Fruit fly (Drosophila melanogaster) whole organism, embryonic: ENCODE results near the gene dlp.

ENCODE experiments used
- Abd-B ChIP-seq: fragments of 200-800 bp; sonication (Bioruptor generic); optimal IDR thresholded peaks from 2 replicates; lab custom pipeline; 2018; ENCODE audit warnings: missing biosample characterization, mild to moderate bottlenecking, missing genetic modification characterization, moderate library complexity
- Antp ChIP-seq: fragments of 200-800 bp; sonication (Bioruptor generic); optimal IDR thresholded peaks from 3 replicates; lab custom pipeline; 2016; ENCODE audit warnings: missing biosample characterization, missing genetic modification characterization
- Bdp1 ChIP-seq: fragments of 200-800 bp; sonication (Bioruptor generic); optimal IDR thresholded peaks from 3 replicates; lab custom pipeline; 2016; ENCODE audit warnings: missing biosample characterization, missing genetic modification characterization
- CG10209 ChIP-seq: fragments of 200-800 bp; sonication (Bioruptor generic); optimal IDR thresholded peaks from 3 replicates; lab custom pipeline; 2017; ENCODE audit warnings: missing biosample characterization, mild to moderate bottlenecking, missing genetic modification characterization, missing genetic modification reagents
- CG10543 ChIP-seq: fragments of 200-800 bp; sonication (Bioruptor generic); optimal IDR thresholded peaks from 3 replicates; lab custom pipeline; 2017; ENCODE audit warnings: missing biosample characterization, mild to moderate bottlenecking, missing genetic modification characterization, moderate library complexity
- CG11560 ChIP-seq: fragments of 200-800 bp; sonication (Bioruptor generic); IDR thresholded peaks from 3 replicates; pipeline ENCODE4 v1.3.6; 2022; ENCODE audit warnings: missing biosample characterization, missing genetic modification characterization
- CG11723 ChIP-seq: fragments of 200-800 bp; sonication (Bioruptor generic); optimal IDR thresholded peaks from 2 replicates; lab custom pipeline; 2017; ENCODE audit warnings: missing biosample characterization, mild to moderate bottlenecking, missing genetic modification characterization
- CG12299 ChIP-seq: fragments of 200-800 bp; sonication (Bioruptor generic); optimal IDR thresholded peaks from 2 replicates; lab custom pipeline; 2018; ENCODE audit warnings: missing biosample characterization, mild to moderate bottlenecking, missing genetic modification characterization
- CG1647 ChIP-seq: fragments of 200-800 bp; sonication (Bioruptor generic); optimal IDR thresholded peaks from 3 replicates; lab custom pipeline; 2016; ENCODE audit warnings: missing biosample characterization, missing genetic modification characterization
- CG17568 ChIP-seq: fragments of 200-800 bp; sonication (Bioruptor generic); optimal IDR thresholded peaks from 2 replicates; lab custom pipeline; 2018; ENCODE audit warnings: missing biosample characterization, mild to moderate bottlenecking, missing genetic modification characterization, moderate library complexity
- CG1832 ChIP-seq: fragments of 200-800 bp; sonication (Bioruptor generic); optimal IDR thresholded peaks from 2 replicates; lab custom pipeline; 2017; ENCODE audit warnings: missing biosample characterization, mild to moderate bottlenecking, missing genetic modification characterization, inconsistent platforms
- CG2199 ChIP-seq: fragments of 200-800 bp; sonication (Bioruptor generic); IDR thresholded peaks from 3 replicates; pipeline ENCODE4 v1.3.6; 2022; ENCODE audit warnings: missing biosample characterization, missing genetic modification characterization
- CG4730 ChIP-seq: fragments of 200-800 bp; sonication (Bioruptor generic); IDR thresholded peaks from 2 replicates; pipeline ENCODE4 v1.3.6; 2022; ENCODE audit warnings: missing biosample characterization, missing genetic modification characterization
- CG5953 ChIP-seq: fragments of 200-800 bp; sonication (Bioruptor generic); IDR thresholded peaks from 2 replicates; pipeline ENCODE4 v1.3.6; 2022; ENCODE audit warnings: missing biosample characterization, missing genetic modification characterization
- CG6175 ChIP-seq: fragments of 200-800 bp; sonication (Bioruptor generic); IDR thresholded peaks from 3 replicates; pipeline ENCODE4 v1.3.6; 2022; ENCODE audit warnings: missing biosample characterization, missing genetic modification characterization
- CG6683 ChIP-seq: fragments of 200-800 bp; sonication (Bioruptor generic); optimal IDR thresholded peaks from 2 replicates; lab custom pipeline; 2017; ENCODE audit warnings: missing biosample characterization, mild to moderate bottlenecking, missing genetic modification characterization, missing genetic modification reagents
- CG6765 ChIP-seq: fragments of 200-800 bp; sonication (Bioruptor generic); optimal IDR thresholded peaks from 3 replicates; lab custom pipeline; 2017; ENCODE audit warnings: missing biosample characterization, mild to moderate bottlenecking, missing genetic modification characterization
- CG6791 ChIP-seq: fragments of 200-800 bp; sonication (Bioruptor generic); IDR thresholded peaks from 3 replicates; pipeline ENCODE4 v1.3.6; 2022; ENCODE audit warnings: missing biosample characterization, missing genetic modification characterization; ENCODE audit not compliant: partially characterized antibody
- Drgx ChIP-seq: fragments of 200-800 bp; sonication (Bioruptor generic); IDR thresholded peaks from 2 replicates; pipeline ENCODE4 v1.3.6; 2022; ENCODE audit warnings: missing biosample characterization, missing genetic modification characterization
- E2f2 ChIP-seq: fragments of 200-800 bp; sonication (Bioruptor generic); IDR thresholded peaks from 2 replicates; pipeline ENCODE4 v1.3.6; 2022; ENCODE audit warnings: missing biosample characterization, missing genetic modification characterization
- GATAe ChIP-seq: fragments of 200-800 bp; sonication (Bioruptor generic); conservative IDR thresholded peaks from 2 replicates; pipeline ENCODE4 v1.3.6; 2022; ENCODE audit warnings: missing biosample characterization, missing genetic modification characterization
- HLH3B ChIP-seq: fragments of 200-800 bp; sonication (Bioruptor generic); IDR thresholded peaks from 2 replicates; pipeline ENCODE4 v1.3.6; 2022; ENCODE audit warnings: missing biosample characterization, missing genetic modification characterization
- HmgD ChIP-seq: fragments of 200-800 bp; sonication (Bioruptor generic); optimal IDR thresholded peaks from 3 replicates; lab custom pipeline; 2016; ENCODE audit warnings: missing biosample characterization, missing genetic modification characterization
- Hmr ChIP-seq: fragments of 200-800 bp; sonication (Bioruptor generic); optimal IDR thresholded peaks from 3 replicates; lab custom pipeline; 2017; ENCODE audit warnings: mild to moderate bottlenecking, missing biosample characterization, missing genetic modification reagents, missing genetic modification characterization
- NfI ChIP-seq: fragments of 200-800 bp; sonication (Bioruptor generic); optimal IDR thresholded peaks from 3 replicates; lab custom pipeline; 2018; ENCODE audit warnings: missing biosample characterization, mild to moderate bottlenecking, missing genetic modification characterization, moderate library complexity
- Optix ChIP-seq: fragments of 200-800 bp; sonication (Bioruptor generic); IDR thresholded peaks from 3 replicates; pipeline ENCODE4 v1.3.6; 2022; ENCODE audit warnings: missing biosample characterization, missing genetic modification characterization
- Six4 ChIP-seq: fragments of 200-800 bp; sonication (Bioruptor generic); optimal IDR thresholded peaks from 2 replicates; lab custom pipeline; 2016; ENCODE audit warnings: missing biosample characterization, missing genetic modification characterization
- amos ChIP-seq: fragments of 200-800 bp; sonication (Bioruptor generic); IDR thresholded peaks from 2 replicates; pipeline ENCODE4 v1.3.6; 2022; ENCODE audit warnings: missing biosample characterization, missing genetic modification characterization; ENCODE audit not compliant: partially characterized antibody
- danr ChIP-seq: fragments of 200-800 bp; sonication (Bioruptor generic); IDR thresholded peaks from 2 replicates; pipeline ENCODE4 v1.3.6; 2022; ENCODE audit warnings: missing biosample characterization, missing genetic modification characterization
- fd96Cb ChIP-seq: fragments of 200-800 bp; sonication (Bioruptor generic); optimal IDR thresholded peaks from 2 replicates; lab custom pipeline; 2018; ENCODE audit warnings: missing biosample characterization, mild to moderate bottlenecking, missing genetic modification characterization, moderate library complexity
- hkb ChIP-seq, 2 experiments: fragments of 200-800 bp in 1 of 2; fragments of >200 bp in 1 of 2; sonication (Bioruptor generic) in 1 of 2; IDR thresholded peaks in 1 of 2; optimal IDR thresholded peaks in 1 of 2; 2 replicates each; pipeline versions ENCODE4 v1.3.6 to Lab custom; 2017 to 2022; ENCODE audit warnings: missing biosample characterization in 1 of 2, missing genetic modification characterization in 1 of 2
- hth ChIP-seq: fragments of >200 bp; optimal IDR thresholded peaks from 2 replicates; lab custom pipeline; 2017; ENCODE audit warnings: inconsistent platforms
- jigr1 ChIP-seq: fragments of 200-800 bp; sonication (Bioruptor generic); IDR thresholded peaks from 3 replicates; pipeline ENCODE4 v1.3.6; 2022; ENCODE audit warnings: missing biosample characterization, missing genetic modification characterization
- knrl ChIP-seq: fragments of 200-800 bp; sonication (Bioruptor generic); IDR thresholded peaks from 3 replicates; pipeline ENCODE4 v1.3.6; 2022; ENCODE audit warnings: missing biosample characterization, missing genetic modification characterization; ENCODE audit not compliant: partially characterized antibody
- oc ChIP-seq: fragments of 200-800 bp; sonication (Bioruptor generic); optimal IDR thresholded peaks from 2 replicates; lab custom pipeline; 2018; ENCODE audit warnings: missing biosample characterization, mild to moderate bottlenecking, missing genetic modification characterization, moderate library complexity
- pros ChIP-seq: fragments of 200-800 bp; sonication (Bioruptor generic); optimal IDR thresholded peaks from 3 replicates; lab custom pipeline; 2019; ENCODE audit warnings: missing biosample characterization, mild to moderate bottlenecking, missing genetic modification characterization, moderate library complexity
- repo ChIP-seq: fragments of 200-800 bp; sonication (Bioruptor generic); optimal IDR thresholded peaks from 2 replicates; lab custom pipeline; 2016; ENCODE audit warnings: missing biosample characterization, missing genetic modification characterization
- run ChIP-seq: fragments of 200-800 bp; sonication (Bioruptor generic); optimal IDR thresholded peaks from 3 replicates; lab custom pipeline; 2018; ENCODE audit warnings: missing biosample characterization, mild to moderate bottlenecking, missing genetic modification characterization
- scrt ChIP-seq: fragments of 200-800 bp; sonication (Bioruptor generic); optimal IDR thresholded peaks from 2 replicates; lab custom pipeline; 2018; ENCODE audit warnings: missing biosample characterization, mild to moderate bottlenecking, missing genetic modification characterization, moderate library complexity
- seq ChIP-seq: fragments of 200-800 bp; sonication (Bioruptor generic); IDR thresholded peaks from 2 replicates; pipeline ENCODE4 v1.3.6; 2022; ENCODE audit warnings: missing biosample characterization, missing genetic modification characterization
- sqz ChIP-seq: fragments of 200-800 bp; sonication (Bioruptor generic); optimal IDR thresholded peaks from 3 replicates; lab custom pipeline; 2018; ENCODE audit warnings: missing biosample characterization, mild to moderate bottlenecking, missing genetic modification characterization
- sr ChIP-seq: fragments of 200-800 bp; sonication (Bioruptor generic); IDR thresholded peaks from 3 replicates; pipeline ENCODE4 v1.3.6; 2022; ENCODE audit warnings: missing biosample characterization, missing genetic modification characterization
- sug ChIP-seq: fragments of 200-800 bp; optimal IDR thresholded peaks from 2 replicates; lab custom pipeline; 2019; ENCODE audit warnings: missing biosample characterization, mild to moderate bottlenecking, missing genetic modification characterization, moderate library complexity
- tin ChIP-seq: fragments of 200-800 bp; sonication (Bioruptor generic); optimal IDR thresholded peaks from 3 replicates; lab custom pipeline; 2016; ENCODE audit warnings: missing biosample characterization, missing genetic modification characterization
- tna ChIP-seq: fragments of 200-800 bp; sonication (Bioruptor generic); IDR thresholded peaks from 2 replicates; pipeline ENCODE4 v1.3.6; 2022; ENCODE audit warnings: missing biosample characterization, missing genetic modification characterization; ENCODE audit not compliant: partially characterized antibody
- twi ChIP-seq: fragments of 200-800 bp; optimal IDR thresholded peaks from 2 replicates; lab custom pipeline; 2019; ENCODE audit warnings: missing biosample characterization, mild to moderate bottlenecking, missing genetic modification characterization, moderate library complexity
- usp ChIP-seq: fragments of >200 bp; optimal IDR thresholded peaks from 2 replicates; lab custom pipeline; 2017; ENCODE audit warnings: missing biosample characterization, missing genetic modification characterization
- vfl ChIP-seq: fragments of 200-800 bp; sonication (Bioruptor generic); optimal IDR thresholded peaks from 2 replicates; lab custom pipeline; 2016; ENCODE audit warnings: missing biosample characterization, missing genetic modification characterization
- vvl ChIP-seq: fragments of 200-800 bp; sonication (Bioruptor generic); IDR thresholded peaks from 2 replicates; pipeline ENCODE4 v1.3.6; 2022; ENCODE audit warnings: missing biosample characterization, missing genetic modification characterization
- zf30C ChIP-seq: fragments of 200-800 bp; sonication (Bioruptor generic); optimal IDR thresholded peaks from 3 replicates; lab custom pipeline; 2018; ENCODE audit warnings: missing biosample characterization, mild to moderate bottlenecking, missing genetic modification characterization

Gene dlp

DNA sequence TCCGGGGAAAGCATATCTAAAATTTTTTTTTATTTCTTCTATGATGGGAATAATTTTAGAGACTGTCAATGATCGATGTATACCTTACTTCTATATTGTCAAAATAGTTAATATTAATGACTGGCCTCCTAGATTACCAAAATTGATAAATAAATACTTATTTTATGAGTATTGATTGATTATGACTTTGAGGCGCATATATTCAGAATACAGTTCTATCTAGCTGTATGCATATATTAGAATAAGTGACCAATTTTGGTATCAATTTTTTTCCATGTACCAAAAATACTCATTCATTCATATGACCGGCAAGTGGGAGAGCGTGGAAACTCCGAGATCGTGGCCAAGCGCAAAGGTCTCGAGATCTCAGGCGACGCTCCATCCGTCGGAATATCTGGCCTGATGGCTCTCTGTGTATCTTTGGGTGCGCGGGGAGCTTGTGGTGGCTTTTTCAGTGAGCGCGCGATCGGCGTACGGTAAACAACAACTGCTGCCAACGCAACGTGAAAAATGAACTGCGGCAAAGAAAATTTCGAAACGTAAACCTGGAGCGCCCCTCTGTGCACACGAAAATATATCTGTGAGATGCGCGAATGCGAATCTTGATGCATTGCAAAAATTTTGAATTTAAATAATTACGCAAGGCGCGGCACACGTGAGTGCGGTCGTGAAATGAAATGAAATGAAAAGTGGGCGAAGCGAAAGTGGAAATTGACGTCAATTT is 40.1 kb downstream of the dlp start, which contains the start of the genes CG43121 and ome:
Gene CG43121 (minus strand): TSS at position 51 of the 724 bp plus-strand sequence.
Gene ome (plus strand): TSS at position 453 of the 724 bp plus-strand sequence.
- TF ChIP-seq vfl (no peak), CG12299 (tag; lab: Kevin White, UChicago) (no peak), CG2199 (GFP tag; lab: Robert Waterston, UW) (peak; percentile 68; the same call in 1 of the 3 replicates), seq (GFP tag; lab: Robert Waterston, UW) (no peak), tin (GFP tag; lab: Kevin White, UChicago) (no peak), CG17568 (GFP tag; lab: Kevin White, UChicago) (no peak), run (tag; lab: Kevin White, UChicago) (no peak), scrt (GFP tag; lab: Kevin White, UChicago) (no peak), CG10543 (GFP tag; lab: Kevin White, UChicago) (peak; percentile 83), sug (tag; lab: Kevin White, UChicago) (peak; percentile 8), E2f2 (GFP tag; lab: Robert Waterston, UW) (peak; percentile 32; the same call in 1 of the 2 replicates), amos (GFP tag; lab: Robert Waterston, UW) (no peak), CG6791 (no peak), CG6683 (no peak), NfI (peak; percentile 11), CG11723 (no peak), Bdp1 (GFP tag; lab: Kevin White, UChicago) (peak; percentile 20), Drgx (GFP tag; lab: Robert Waterston, UW) (peak; percentile 37; the same call in 1 of the 2 replicates), CG11560 (tag; lab: Robert Waterston, UW) (no peak), tna (no peak), Optix (no peak), hkb (optimal IDR thresholded peaks at IDR 0.05; lab: Kevin White, UChicago) (no peak), hkb (GFP tag; IDR thresholded peaks at IDR 0.05; lab: Robert Waterston, UW) (peak; percentile 58; the same call in 1 of the 2 replicates), fd96Cb (tag; lab: Kevin White, UChicago) (no peak), sqz (GFP tag; lab: Kevin White, UChicago) (no peak), Antp (GFP tag; lab: Kevin White, UChicago) (no peak), Six4 (GFP tag; lab: Kevin White, UChicago) (no peak), CG5953 (GFP tag; lab: Robert Waterston, UW) (no peak), twi (tag; lab: Kevin White, UChicago) (no peak), GATAe (GFP tag; lab: Robert Waterston, UW) (no peak), CG6765 (no peak), CG10209 (GFP tag; lab: Kevin White, UChicago) (no peak), CG1832 (GFP tag; lab: Kevin White, UChicago) (no peak), CG4730 (no peak), HmgD (GFP tag; lab: Kevin White, UChicago) (no peak), jigr1 (GFP tag; lab: Robert Waterston, UW) (no peak), Hmr (GFP tag; lab: Kevin White, UChicago) (no peak), sr (GFP tag; lab: Robert Waterston, UW) (0 out of 3 replicates have a peak, but pooled peaks have one; percentile 47), usp (GFP tag; lab: Kevin White, UChicago) (no peak), Abd-B (GFP tag; lab: Kevin White, UChicago) (no peak), repo (GFP tag; lab: Kevin White, UChicago) (no peak), pros (GFP tag; lab: Kevin White, UChicago) (no peak), CG6175 (GFP tag; lab: Robert Waterston, UW) (no peak), oc (tag; lab: Kevin White, UChicago) (peak; percentile 38), vvl (GFP tag; lab: Robert Waterston, UW) (peak; percentile 42; the same call in 1 of the 2 replicates), hth (no peak), knrl (GFP tag; lab: Robert Waterston, UW) (no peak), HLH3B (GFP tag; lab: Robert Waterston, UW) (peak; percentile 37; the same call in 1 of the 2 replicates), CG1647 (GFP tag; lab: Kevin White, UChicago) (no peak), danr (GFP tag; lab: Robert Waterston, UW) (no peak), zf30C (GFP tag; lab: Kevin White, UChicago) (no peak)
